Fruit fly (Drosophila melanogaster) whole organism, embryonic: Measurements from ENCODE around the gene Fnta.

Experiments
- ATbp ChIP-seq: fragments of 200-800 bp; sonication (Bioruptor generic); optimal IDR thresholded peaks from 2 replicates; lab custom pipeline; 2017; ENCODE audit warnings: missing biosample characterization, mild to moderate bottlenecking, missing genetic modification characterization, missing genetic modification reagents
- Aef1 ChIP-seq: fragments of 200-800 bp; sonication (Bioruptor generic); IDR thresholded peaks from 3 replicates; pipeline ENCODE4 v1.3.6; 2022; ENCODE audit warnings: missing biosample characterization, missing genetic modification characterization
- Bdp1 ChIP-seq: fragments of 200-800 bp; sonication (Bioruptor generic); optimal IDR thresholded peaks from 3 replicates; lab custom pipeline; 2016; ENCODE audit warnings: missing biosample characterization, missing genetic modification characterization
- CG10267 ChIP-seq: fragments of 200-800 bp; sonication (Bioruptor generic); optimal IDR thresholded peaks from 2 replicates; lab custom pipeline; 2018; ENCODE audit warnings: missing biosample characterization, mild to moderate bottlenecking, missing genetic modification characterization, moderate library complexity
- CG11560 ChIP-seq: fragments of 200-800 bp; sonication (Bioruptor generic); IDR thresholded peaks from 3 replicates; pipeline ENCODE4 v1.3.6; 2022; ENCODE audit warnings: missing biosample characterization, missing genetic modification characterization
- CG13775 ChIP-seq: fragments of 200-800 bp; sonication (Bioruptor generic); optimal IDR thresholded peaks from 3 replicates; lab custom pipeline; 2017; ENCODE audit warnings: missing biosample characterization, mild to moderate bottlenecking, missing genetic modification characterization
- CG1647 ChIP-seq: fragments of 200-800 bp; sonication (Bioruptor generic); optimal IDR thresholded peaks from 3 replicates; lab custom pipeline; 2016; ENCODE audit warnings: missing biosample characterization, missing genetic modification characterization
- CG16779 ChIP-seq: fragments of 200-800 bp; sonication (Bioruptor generic); IDR thresholded peaks from 2 replicates; pipeline ENCODE4 v1.3.6; 2022; ENCODE audit warnings: missing biosample characterization, missing genetic modification characterization
- CG17385 ChIP-seq: fragments of 200-800 bp; sonication (Bioruptor generic); optimal IDR thresholded peaks from 3 replicates; lab custom pipeline; 2018; ENCODE audit warnings: missing biosample characterization, mild to moderate bottlenecking, missing genetic modification characterization
- CG17568 ChIP-seq: fragments of 200-800 bp; sonication (Bioruptor generic); optimal IDR thresholded peaks from 2 replicates; lab custom pipeline; 2018; ENCODE audit warnings: missing biosample characterization, mild to moderate bottlenecking, missing genetic modification characterization, moderate library complexity
- CG18011 ChIP-seq: fragments of 200-800 bp; sonication (Bioruptor generic); optimal IDR thresholded peaks from 2 replicates; lab custom pipeline; 2017; ENCODE audit warnings: missing biosample characterization, missing genetic modification characterization, mild to moderate bottlenecking, moderate library complexity, missing genotype
- CG30431 ChIP-seq: fragments of 200-800 bp; sonication (Bioruptor generic); optimal IDR thresholded peaks from 2 replicates; lab custom pipeline; 2017; ENCODE audit warnings: missing biosample characterization, missing genetic modification characterization
- CG4328 ChIP-seq: fragments of 200-800 bp; sonication (Bioruptor generic); optimal IDR thresholded peaks from 3 replicates; lab custom pipeline; 2017; ENCODE audit warnings: missing biosample characterization, missing genetic modification reagents, missing genetic modification characterization
- CG4424 ChIP-seq: fragments of 200-800 bp; sonication (Bioruptor generic); optimal IDR thresholded peaks from 3 replicates; lab custom pipeline; 2016; ENCODE audit warnings: missing biosample characterization, missing genetic modification characterization
- CG9817 ChIP-seq: fragments of 200-800 bp; sonication (Bioruptor generic); optimal IDR thresholded peaks from 2 replicates; lab custom pipeline; 2018; ENCODE audit warnings: missing biosample characterization, mild to moderate bottlenecking, missing genetic modification characterization, moderate library complexity
- D ChIP-seq, 2 experiments: fragments of 200-800 bp in 1 of 2; fragments of >200 bp in 1 of 2; sonication (Bioruptor generic) in 1 of 2; optimal IDR thresholded peaks; 2 replicates in 1 of 2; 3 replicates in 1 of 2; lab custom pipeline; 2017; ENCODE audit warnings: mild to moderate bottlenecking in 1 of 2, missing biosample characterization in 1 of 2, missing genetic modification characterization in 1 of 2, missing genetic modification reagents in 1 of 2
- D19B ChIP-seq: fragments of 200-800 bp; sonication (Bioruptor generic); optimal IDR thresholded peaks from 2 replicates; lab custom pipeline; 2017; ENCODE audit warnings: missing biosample characterization, mild to moderate bottlenecking, missing genetic modification characterization
- Dbx ChIP-seq: fragments of 200-800 bp; sonication (Bioruptor generic); IDR thresholded peaks from 3 replicates; pipeline ENCODE4 v1.3.6; 2022; ENCODE audit warnings: missing biosample characterization, missing genetic modification characterization
- Dip3 ChIP-seq: fragments of 200-800 bp; sonication (Bioruptor generic); optimal IDR thresholded peaks from 3 replicates; lab custom pipeline; 2016; ENCODE audit warnings: missing biosample characterization, missing genetic modification characterization
- Doc3 ChIP-seq: fragments of 200-800 bp; sonication (Bioruptor generic); IDR thresholded peaks from 3 replicates; pipeline ENCODE4 v1.3.6; 2022; ENCODE audit warnings: missing biosample characterization, missing genetic modification characterization; ENCODE audit not compliant: partially characterized antibody
- Fer3 ChIP-seq: fragments of 200-800 bp; sonication (Bioruptor generic); optimal IDR thresholded peaks from 2 replicates; lab custom pipeline; 2018; ENCODE audit warnings: missing biosample characterization, mild to moderate bottlenecking, missing genetic modification characterization, moderate library complexity
- GATAe ChIP-seq: fragments of 200-800 bp; sonication (Bioruptor generic); conservative IDR thresholded peaks from 2 replicates; pipeline ENCODE4 v1.3.6; 2022; ENCODE audit warnings: missing biosample characterization, missing genetic modification characterization
- HHEX ChIP-seq: fragments of 200-800 bp; sonication (Bioruptor generic); optimal IDR thresholded peaks from 3 replicates; lab custom pipeline; 2017; ENCODE audit warnings: missing biosample characterization, mild to moderate bottlenecking, missing genetic modification characterization, missing genetic modification reagents
- HLH4C ChIP-seq: fragments of 200-800 bp; sonication (Bioruptor generic); IDR thresholded peaks from 3 replicates; pipeline ENCODE4 v1.3.6; 2022; ENCODE audit warnings: missing biosample characterization, missing genetic modification characterization; ENCODE audit not compliant: partially characterized antibody
- Hand ChIP-seq: fragments of 200-800 bp; sonication (Bioruptor generic); optimal IDR thresholded peaks from 2 replicates; lab custom pipeline; 2017; ENCODE audit warnings: mild to moderate bottlenecking, missing biosample characterization, missing genetic modification reagents, missing genetic modification characterization
- Med ChIP-seq: fragments of 200-800 bp; sonication (Bioruptor generic); peaks from one replicate; lab custom pipeline; 2016; ENCODE audit warnings: missing biosample characterization, missing genetic modification characterization, mild to moderate bottlenecking, inconsistent platforms, moderate library complexity
- Myb ChIP-seq: fragments of 200-800 bp; sonication (Bioruptor generic); optimal IDR thresholded peaks from 2 replicates; lab custom pipeline; 2016; ENCODE audit warnings: missing biosample characterization, missing genetic modification characterization
- NfI ChIP-seq: fragments of 200-800 bp; sonication (Bioruptor generic); optimal IDR thresholded peaks from 3 replicates; lab custom pipeline; 2018; ENCODE audit warnings: missing biosample characterization, mild to moderate bottlenecking, missing genetic modification characterization, moderate library complexity
- Sox102F ChIP-seq: fragments of 200-800 bp; sonication (Bioruptor generic); optimal IDR thresholded peaks from 2 replicates; lab custom pipeline; 2018; ENCODE audit warnings: missing biosample characterization, mild to moderate bottlenecking, missing genetic modification characterization, moderate library complexity
- YL-1 ChIP-seq: fragments of 200-800 bp; sonication (Bioruptor generic); optimal IDR thresholded peaks from 3 replicates; lab custom pipeline; 2017; ENCODE audit warnings: missing biosample characterization, mild to moderate bottlenecking, missing genetic modification characterization
- bigmax ChIP-seq: fragments of 200-800 bp; sonication (Bioruptor generic); optimal IDR thresholded peaks from 2 replicates; lab custom pipeline; 2018; ENCODE audit warnings: missing biosample characterization, mild to moderate bottlenecking, missing genetic modification characterization
- bsh ChIP-seq, 2 experiments: fragments of 200-800 bp; sonication (Bioruptor generic); optimal IDR thresholded peaks; 2 replicates each; lab custom pipeline; 2017 to 2018; ENCODE audit warnings: mild to moderate bottlenecking in 2 of 2, missing biosample characterization in 2 of 2, missing genetic modification characterization in 2 of 2, moderate library complexity in 1 of 2
- cad ChIP-seq: fragments of >200 bp; optimal IDR thresholded peaks from 2 replicates; lab custom pipeline; 2017; ENCODE audit warnings: missing biosample characterization, missing genetic modification characterization
- chif ChIP-seq, 2 experiments: fragments of 200-800 bp; sonication (Bioruptor generic); optimal IDR thresholded peaks; 3 replicates each; lab custom pipeline; 2016; ENCODE audit warnings: missing biosample characterization in 2 of 2, missing genetic modification characterization in 2 of 2
- dysf ChIP-seq: fragments of 200-800 bp; sonication (Bioruptor generic); IDR thresholded peaks from 3 replicates; pipeline ENCODE4 v1.3.6; 2022; ENCODE audit warnings: missing biosample characterization, missing genetic modification characterization
- exex ChIP-seq: fragments of 200-800 bp; sonication (Bioruptor generic); optimal IDR thresholded peaks from 4 replicates; lab custom pipeline; 2018; ENCODE audit warnings: missing biosample characterization, mild to moderate bottlenecking, missing genetic modification characterization, moderate library complexity
- fd96Cb ChIP-seq: fragments of 200-800 bp; sonication (Bioruptor generic); optimal IDR thresholded peaks from 2 replicates; lab custom pipeline; 2018; ENCODE audit warnings: missing biosample characterization, mild to moderate bottlenecking, missing genetic modification characterization, moderate library complexity
- ham ChIP-seq: fragments of 200-800 bp; sonication (Bioruptor generic); IDR thresholded peaks from 2 replicates; pipeline ENCODE4 v1.3.6; 2022; ENCODE audit warnings: missing biosample characterization, missing genetic modification characterization
- hth ChIP-seq: fragments of >200 bp; optimal IDR thresholded peaks from 2 replicates; lab custom pipeline; 2017; ENCODE audit warnings: inconsistent platforms
- ind ChIP-seq: fragments of 200-800 bp; sonication (Bioruptor generic); optimal IDR thresholded peaks from 3 replicates; lab custom pipeline; 2016; ENCODE audit warnings: missing biosample characterization, missing genetic modification characterization
- knrl ChIP-seq: fragments of 200-800 bp; sonication (Bioruptor generic); IDR thresholded peaks from 3 replicates; pipeline ENCODE4 v1.3.6; 2022; ENCODE audit warnings: missing biosample characterization, missing genetic modification characterization; ENCODE audit not compliant: partially characterized antibody
- odd ChIP-seq: fragments of 200-800 bp; sonication (Bioruptor generic); optimal IDR thresholded peaks from 2 replicates; lab custom pipeline; 2017; ENCODE audit warnings: missing biosample characterization, mild to moderate bottlenecking, missing genetic modification characterization
- sd ChIP-seq: fragments of 200-800 bp; sonication (Bioruptor generic); optimal IDR thresholded peaks from 3 replicates; lab custom pipeline; 2018; ENCODE audit warnings: missing biosample characterization, mild to moderate bottlenecking, missing genetic modification characterization, moderate library complexity
- sisA ChIP-seq: fragments of 200-800 bp; sonication (Bioruptor generic); IDR thresholded peaks from 2 replicates; pipeline ENCODE4 v1.3.6; 2022; ENCODE audit warnings: missing biosample characterization, missing genetic modification characterization
- slou ChIP-seq: fragments of 200-800 bp; sonication (Bioruptor generic); optimal IDR thresholded peaks from 3 replicates; lab custom pipeline; 2016; ENCODE audit warnings: missing biosample characterization, missing genetic modification characterization
- tin ChIP-seq: fragments of 200-800 bp; sonication (Bioruptor generic); optimal IDR thresholded peaks from 3 replicates; lab custom pipeline; 2016; ENCODE audit warnings: missing biosample characterization, missing genetic modification characterization
- tup ChIP-seq: fragments of 200-800 bp; sonication (Bioruptor generic); optimal IDR thresholded peaks from 2 replicates; lab custom pipeline; 2016; ENCODE audit warnings: missing biosample characterization, mild to moderate bottlenecking, missing genetic modification characterization, moderate library complexity
- wdn ChIP-seq: fragments of 200-800 bp; sonication (Bioruptor generic); IDR thresholded peaks from 2 replicates; pipeline ENCODE4 v1.3.6; 2022; ENCODE audit warnings: missing biosample characterization, missing genetic modification characterization

Gene Fnta

DNA sequence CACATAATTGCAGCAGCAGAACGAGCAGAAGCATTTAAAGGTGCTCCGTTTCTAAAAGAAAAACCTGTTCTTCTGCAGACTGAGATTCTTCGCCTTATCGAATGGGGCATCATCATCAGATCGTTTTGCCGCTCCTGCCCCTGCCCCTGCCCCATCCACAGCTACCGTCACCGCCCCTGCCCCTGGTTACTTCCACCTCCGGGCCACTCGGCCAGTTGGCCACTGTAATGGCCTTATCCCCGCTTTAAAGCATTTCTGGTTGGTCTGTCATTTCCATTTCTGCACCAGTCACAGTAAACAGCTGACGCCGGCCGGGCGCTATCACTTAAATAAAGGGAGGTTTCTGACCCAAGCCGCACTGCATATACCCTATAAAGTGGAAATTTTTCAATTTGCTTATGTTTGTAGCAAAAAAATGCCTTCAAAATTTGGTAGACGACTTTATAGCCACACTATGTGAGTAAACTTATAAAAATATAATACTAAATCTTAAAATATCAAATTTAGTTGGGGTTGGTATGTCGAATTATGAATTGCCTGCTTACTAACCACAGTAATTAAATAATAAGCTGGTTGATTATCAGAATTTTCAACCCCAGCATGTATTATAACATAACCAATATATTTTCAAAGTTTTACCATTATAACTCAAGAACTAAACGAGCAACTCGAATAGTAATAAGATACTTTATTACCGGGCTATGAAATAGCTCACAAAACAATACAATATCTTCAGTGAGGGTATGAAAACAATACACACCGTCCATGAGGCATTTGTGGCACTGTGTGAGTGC, 19.6 kb downstream of the Fnta start (continued):
- TF ChIP-seq wdn (GFP tag; lab: Robert Waterston, UW) (no peak), ATbp (peak; percentile 60), GATAe (no peak), tin (GFP tag; lab: Kevin White, UChicago) (peak; percentile 58), slou (GFP tag; lab: Kevin White, UChicago) (peak; percentile 57), CG1647 (peak; percentile 32), CG17568 (no peak), cad (GFP tag; lab: Kevin White, UChicago) (no peak), CG11560 (tag; lab: Robert Waterston, UW) (no peak), CG16779 (no peak), CG9817 (tag; lab: Kevin White, UChicago) (peak; percentile 44), Dbx (GFP tag; lab: Robert Waterston, UW) (peak; percentile 40; the same call in 1 of the 3 replicates), Hand (GFP tag; lab: Kevin White, UChicago) (peak; percentile 52), HHEX (GFP tag; lab: Kevin White, UChicago) (peak; percentile 56), chif (GFP tag; optimal IDR thresholded peaks at IDR 0.05; lab: Kevin White, UChicago) (peak in 1 of 2 experiments; percentile 64), exex (peak; percentile 17), odd (GFP tag; lab: Kevin White, UChicago) (peak; percentile 73), D (optimal IDR thresholded peaks at IDR 0.05; lab: Kevin White, UChicago) (no peak), D (GFP tag; optimal IDR thresholded peaks at IDR 0.05; lab: Kevin White, UChicago) (peak; percentile 59), Bdp1 (GFP tag; lab: Kevin White, UChicago) (peak; percentile 25), Dip3 (GFP tag; lab: Kevin White, UChicago) (peak; percentile 19), HLH4C (no peak), Sox102F (GFP tag; lab: Kevin White, UChicago) (peak; percentile 59), hth (lab: Kevin White, UChicago) (no peak), sd (tag; lab: Kevin White, UChicago) (no peak), dysf (GFP tag; lab: Robert Waterston, UW) (peak; percentile 81), knrl (GFP tag; lab: Robert Waterston, UW) (no peak), fd96Cb (tag; lab: Kevin White, UChicago) (peak; percentile 59), Doc3 (GFP tag; lab: Robert Waterston, UW) (no peak; the same call in 2 of the 3 replicates), CG30431 (GFP tag; lab: Kevin White, UChicago) (peak; percentile 53), CG18011 (GFP tag; lab: Kevin White, UChicago) (peak; percentile 22), Myb (GFP tag; lab: Kevin White, UChicago) (no peak), NfI (GFP tag; lab: Kevin White, UChicago) (peak; percentile 68), Med (GFP tag; lab: Kevin White, UChicago) (peak; percentile 51), YL-1 (GFP tag; lab: Kevin White, UChicago) (no peak), Aef1 (GFP tag; lab: Robert Waterston, UW) (peak; percentile 59), bsh (GFP tag; optimal IDR thresholded peaks at IDR 0.05; lab: Kevin White, UChicago) (peak; percentile 5 to 41), sisA (GFP tag; lab: Robert Waterston, UW) (peak; percentile 52), CG13775 (GFP tag; lab: Kevin White, UChicago) (peak; percentile 81), CG10267 (tag; lab: Kevin White, UChicago) (peak; percentile 52), tup (GFP tag; lab: Kevin White, UChicago) (no peak), Fer3 (tag; lab: Kevin White, UChicago) (peak; percentile 23), bigmax (GFP tag; lab: Kevin White, UChicago) (no peak), CG17385 (GFP tag; lab: Kevin White, UChicago) (peak; percentile 64), ham (0 out of 2 replicates have a peak, but pooled peaks have one; percentile 21), CG4328 (GFP tag; lab: Kevin White, UChicago) (peak; percentile 64), CG4424 (GFP tag; lab: Kevin White, UChicago) (peak; percentile 58), D19B (peak; percentile 66), ind (peak; percentile 31)
